Fruit fly (Drosophila melanogaster) whole organism, adult: ENCODE measurements around the gene CG13766.

Experiments
- CG11617 ChIP-seq: fragments of 200-800 bp; sonication (Bioruptor generic); optimal IDR thresholded peaks from 2 replicates; lab custom pipeline; 2017; ENCODE audit warnings: mild to moderate bottlenecking, missing biosample characterization, missing genetic modification reagents, missing genetic modification characterization
- CG12768 ChIP-seq: fragments of 200-800 bp; sonication (Bioruptor generic); optimal IDR thresholded peaks from 2 replicates; lab custom pipeline; 2017; ENCODE audit warnings: missing biosample characterization, missing genetic modification characterization, mild to moderate bottlenecking, moderate library complexity, missing genetic modification reagents
- CG14711 ChIP-seq: fragments of 200-800 bp; sonication (Bioruptor generic); optimal IDR thresholded peaks from 2 replicates; lab custom pipeline; 2018; ENCODE audit warnings: missing biosample characterization, mild to moderate bottlenecking, missing genetic modification characterization, moderate library complexity
- CG1620 ChIP-seq: fragments of 200-800 bp; sonication (Bioruptor generic); optimal IDR thresholded peaks from 2 replicates; lab custom pipeline; 2016; ENCODE audit warnings: missing biosample characterization, missing genetic modification characterization
- CG33017 ChIP-seq: fragments of 200-800 bp; sonication (Bioruptor generic); optimal IDR thresholded peaks from 2 replicates; lab custom pipeline; 2018; ENCODE audit warnings: missing biosample characterization, mild to moderate bottlenecking, missing genetic modification characterization, moderate library complexity
- CG5204 ChIP-seq: fragments of 200-800 bp; sonication (Bioruptor generic); optimal IDR thresholded peaks from 2 replicates; lab custom pipeline; 2016; ENCODE audit warnings: missing biosample characterization, missing genetic modification characterization
- CG7045 ChIP-seq: fragments of 200-800 bp; sonication (Bioruptor generic); optimal IDR thresholded peaks from 2 replicates; lab custom pipeline; 2017; ENCODE audit warnings: missing biosample characterization, mild to moderate bottlenecking, missing genetic modification characterization
- CG7101 ChIP-seq: fragments of 200-800 bp; sonication (Bioruptor generic); optimal IDR thresholded peaks from 2 replicates; lab custom pipeline; 2018; ENCODE audit warnings: missing biosample characterization, mild to moderate bottlenecking, missing genetic modification characterization, moderate library complexity
- Clk ChIP-seq: fragments of 200-800 bp; sonication (Bioruptor generic); optimal IDR thresholded peaks from 2 replicates; lab custom pipeline; 2017; ENCODE audit warnings: missing biosample characterization, missing genetic modification characterization
- Crg-1 ChIP-seq: fragments of 200-800 bp; sonication (Bioruptor generic); optimal IDR thresholded peaks from 2 replicates; lab custom pipeline; 2016; ENCODE audit warnings: missing biosample characterization, missing genetic modification characterization
- Hr96 ChIP-seq: fragments of 200-800 bp; sonication (Bioruptor generic); optimal IDR thresholded peaks from 2 replicates; lab custom pipeline; 2016; ENCODE audit warnings: missing biosample characterization, missing genetic modification characterization
- Mnt ChIP-seq: fragments of 200-800 bp; sonication (Bioruptor generic); optimal IDR thresholded peaks from 2 replicates; lab custom pipeline; 2016; ENCODE audit warnings: missing biosample characterization, mild to moderate bottlenecking, missing genetic modification characterization
- bab1 ChIP-seq: fragments of 200-800 bp; sonication (Bioruptor generic); optimal IDR thresholded peaks from 3 replicates; lab custom pipeline; 2019; ENCODE audit warnings: missing biosample characterization, mild to moderate bottlenecking, missing genetic modification characterization, moderate library complexity
- cnc ChIP-seq, 2 experiments: fragments of >200 bp; optimal IDR thresholded peaks; 2 replicates each; lab custom pipeline; 2017
- kay ChIP-seq: fragments of 200-800 bp; sonication (Bioruptor generic); peaks from one replicate; lab custom pipeline; 2016; ENCODE audit warnings: missing biosample characterization, missing genetic modification characterization, borderline replicate concordance
- ovo ChIP-seq: fragments of 200-800 bp; sonication (Bioruptor generic); optimal IDR thresholded peaks from 2 replicates; lab custom pipeline; 2016; ENCODE audit warnings: missing biosample characterization, missing genetic modification characterization
- pad ChIP-seq: fragments of 200-800 bp; sonication (Bioruptor generic); optimal IDR thresholded peaks from 3 replicates; lab custom pipeline; 2017; ENCODE audit warnings: missing biosample characterization, missing genetic modification characterization, mild to moderate bottlenecking, moderate library complexity, missing genetic modification reagents
- tj ChIP-seq: fragments of 200-800 bp; sonication (Bioruptor generic); optimal IDR thresholded peaks from 3 replicates; lab custom pipeline; 2017; ENCODE audit warnings: missing biosample characterization, mild to moderate bottlenecking, missing genetic modification characterization, moderate library complexity
- toe ChIP-seq: fragments of 200-800 bp; sonication (Bioruptor generic); optimal IDR thresholded peaks from 2 replicates; lab custom pipeline; 2016; ENCODE audit warnings: missing biosample characterization, missing genetic modification characterization

The CG13766 gene

dm6 chr2L:6539623-6540381 is 26.2 kb downstream of the CG13766 start:
- TF ChIP-seq CG1620 (GFP tag; lab: Kevin White, UChicago), result no peak
- no peak for TF ChIP-seq Crg-1 (GFP tag; lab: Kevin White, UChicago)
- TF ChIP-seq ovo (GFP tag; lab: Kevin White, UChicago), result no peak
- TF ChIP-seq kay (GFP tag; lab: Kevin White, UChicago), result no peak
- TF ChIP-seq tj (GFP tag; lab: Kevin White, UChicago), result no peak
- TF ChIP-seq Hr96 (GFP tag; lab: Kevin White, UChicago), result no peak
- no peak for TF ChIP-seq CG11617 (GFP tag; lab: Kevin White, UChicago)
- TF ChIP-seq bab1 (GFP tag; lab: Kevin White, UChicago), result no peak
- TF ChIP-seq cnc (optimal IDR thresholded peaks at IDR 0.05; lab: Kevin White, UChicago), result no peak
- TF ChIP-seq CG5204, result no peak
- TF ChIP-seq Mnt, result no peak
- no peak for TF ChIP-seq CG33017 (tag; lab: Kevin White, UChicago)
- no peak for TF ChIP-seq CG7101
- no peak for TF ChIP-seq Clk

DNA sequence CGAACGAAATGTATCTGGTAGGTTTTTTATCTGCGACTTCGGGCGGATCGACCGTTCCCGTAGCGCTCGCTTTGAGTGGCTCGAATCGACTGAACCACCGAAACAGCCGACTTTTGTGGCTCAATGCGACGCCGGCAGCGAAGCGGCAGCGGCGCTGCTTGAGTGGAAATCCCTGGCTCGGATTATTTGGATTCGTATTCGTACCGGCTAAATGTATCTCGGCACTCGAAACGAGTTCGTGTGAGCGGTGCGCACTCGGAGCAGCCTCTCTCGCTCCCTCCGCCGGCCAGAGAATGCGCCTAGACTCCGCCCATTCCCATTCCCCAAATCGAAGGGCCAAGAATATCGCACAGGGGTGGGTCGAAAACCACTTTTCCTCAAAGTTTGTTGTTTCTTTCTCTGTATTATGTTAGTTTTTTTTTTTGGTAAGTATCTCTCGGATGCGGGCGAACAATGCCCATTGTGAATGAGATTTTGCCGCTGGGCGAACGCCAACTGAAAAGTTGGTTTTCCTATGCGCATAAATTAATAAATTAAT is 29.9 kb downstream of the CG13766 start:
- TF ChIP-seq CG5204, result no peak
- TF ChIP-seq kay (GFP tag; lab: Kevin White, UChicago), result no peak
- peak; percentile 30 for TF ChIP-seq tj (GFP tag; lab: Kevin White, UChicago)

dm6 chr2L:6534125-6534815 is 31.7 kb downstream of the CG13766 start:
- TF ChIP-seq CG1620 (GFP tag; lab: Kevin White, UChicago), result no peak
- TF ChIP-seq toe (GFP tag; lab: Kevin White, UChicago), result no peak
- TF ChIP-seq kay (GFP tag; lab: Kevin White, UChicago), result no peak
- TF ChIP-seq cnc (optimal IDR thresholded peaks at IDR 0.05; lab: Kevin White, UChicago), result no peak
- no peak for TF ChIP-seq pad (GFP tag; lab: Kevin White, UChicago)
- TF ChIP-seq Crg-1 (GFP tag; lab: Kevin White, UChicago), result no peak

DNA sequence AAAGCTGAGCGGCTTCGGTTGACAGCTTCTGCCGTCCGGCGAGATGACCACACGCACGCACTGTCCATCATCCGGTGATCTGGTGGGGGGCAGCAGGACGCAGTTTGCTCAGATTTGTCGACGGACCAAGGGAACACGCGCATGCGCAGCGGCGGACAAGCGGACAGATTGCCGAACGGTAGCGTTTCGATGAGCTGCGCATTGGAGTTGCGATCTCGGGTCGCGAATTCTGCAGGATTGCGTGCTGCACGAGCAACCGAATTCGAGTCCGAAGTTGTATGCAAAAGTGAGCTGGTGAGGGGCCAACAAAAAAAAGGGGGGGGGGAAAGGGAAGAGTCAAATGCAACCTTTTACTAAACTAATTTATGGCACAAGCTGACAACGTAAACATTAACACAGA is 32.3 kb downstream of the CG13766 start:
- TF ChIP-seq CG7101 (no peak), Mnt (no peak)

- TF ChIP-seq CG1620 (GFP tag; lab: Kevin White, UChicago) (no peak), tj (GFP tag; lab: Kevin White, UChicago) (peak; percentile 97), CG5204 (no peak), Crg-1 (GFP tag; lab: Kevin White, UChicago) (no peak), kay (GFP tag; lab: Kevin White, UChicago) (no peak), cnc (optimal IDR thresholded peaks at IDR 0.05; lab: Kevin White, UChicago) (no peak)
Observed at dm6 chr2L:6532977-6533376, 33.0 kb downstream of the CG13766 start.

dm6 chr2L:6531985-6532699 is 33.8 kb downstream of the CG13766 start:
- TF ChIP-seq tj (GFP tag; lab: Kevin White, UChicago), result no peak
- no peak for TF ChIP-seq CG33017 (tag; lab: Kevin White, UChicago)
- TF ChIP-seq CG11617 (GFP tag; lab: Kevin White, UChicago), result no peak
- no peak for TF ChIP-seq ovo (GFP tag; lab: Kevin White, UChicago)
- no peak for TF ChIP-seq Crg-1 (GFP tag; lab: Kevin White, UChicago)
- no peak for TF ChIP-seq Clk
- no peak for TF ChIP-seq CG5204
- TF ChIP-seq CG14711 (tag; lab: Kevin White, UChicago), result no peak
- no peak for TF ChIP-seq Mnt
- no peak for TF ChIP-seq pad (GFP tag; lab: Kevin White, UChicago)
- no peak for TF ChIP-seq toe (GFP tag; lab: Kevin White, UChicago)
- TF ChIP-seq kay (GFP tag; lab: Kevin White, UChicago), result no peak
- TF ChIP-seq Hr96 (GFP tag; lab: Kevin White, UChicago), result no peak
- TF ChIP-seq CG7045 (GFP tag; lab: Kevin White, UChicago), result no peak
- no peak for TF ChIP-seq CG12768 (GFP tag; lab: Kevin White, UChicago)

- TF ChIP-seq cnc (optimal IDR thresholded peaks at IDR 0.05; lab: Kevin White, UChicago) (no peak), tj (GFP tag; lab: Kevin White, UChicago) (no peak), ovo (GFP tag; lab: Kevin White, UChicago) (no peak), Hr96 (GFP tag; lab: Kevin White, UChicago) (no peak), CG5204 (no peak), kay (GFP tag; lab: Kevin White, UChicago) (no peak), Mnt (no peak)
Observed at dm6 chr2L:6530952-6531512, 34.9 kb downstream of the CG13766 start.
